Worm (Caenorhabditis elegans) whole organism, L2 larva: ENCODE measurements around the gene F29G6.1.

Experiments used
- R02D3.7 ChIP-seq: fragments of 150-350 bp; optimal IDR thresholded peaks from 2 replicates; lab custom pipeline; 2014; ENCODE audit warnings: missing biosample characterization, missing genetic modification characterization
- ceh-16 ChIP-seq: fragments of 150-350 bp; optimal IDR thresholded peaks from 2 replicates; lab custom pipeline; 2014; ENCODE audit warnings: missing biosample characterization, missing genetic modification characterization
- elt-3 ChIP-seq: sonication (generic microtip); optimal IDR thresholded peaks from 2 replicates; lab custom pipeline; 2017; ENCODE audit warnings: missing biosample characterization, missing genetic modification characterization
- fos-1 ChIP-seq: fragments of 150-350 bp; optimal IDR thresholded peaks from 2 replicates; lab custom pipeline; 2014; ENCODE audit warnings: missing biosample characterization, missing genetic modification characterization
- nhr-11 ChIP-seq: fragments of 150-350 bp; optimal IDR thresholded peaks from 2 replicates; lab custom pipeline; 2014; ENCODE audit warnings: missing biosample characterization, missing genetic modification characterization
- nhr-23 ChIP-seq: fragments of 150-350 bp; optimal IDR thresholded peaks from 2 replicates; lab custom pipeline; 2014; ENCODE audit warnings: missing biosample characterization, missing genetic modification reagents, missing genetic modification characterization
- nhr-237 ChIP-seq: fragments of 150-350 bp; optimal IDR thresholded peaks from 2 replicates; lab custom pipeline; 2014; ENCODE audit warnings: missing biosample characterization, missing genetic modification characterization
- peb-1 ChIP-seq: fragments of 150-350 bp; optimal IDR thresholded peaks from 2 replicates; lab custom pipeline; 2014; ENCODE audit warnings: missing biosample characterization, missing genetic modification characterization
- unc-62 ChIP-seq: fragments of 150-350 bp; optimal IDR thresholded peaks from 2 replicates; lab custom pipeline; 2014; ENCODE audit warnings: missing biosample characterization, missing genetic modification reagents, missing genetic modification characterization
- ztf-11 ChIP-seq: sonication (generic microtip); optimal IDR thresholded peaks from 2 replicates; lab custom pipeline; 2017; ENCODE audit warnings: missing biosample characterization, missing genetic modification characterization
- ztf-4 ChIP-seq: fragments of 150-350 bp; optimal IDR thresholded peaks from 2 replicates; lab custom pipeline; 2014; ENCODE audit warnings: missing biosample characterization, missing genetic modification characterization

- TF ChIP-seq ztf-11 (tag; lab: Kevin White, UChicago) (no peak), nhr-23 (tag; lab: Kevin White, UChicago) (no peak), nhr-11 (tag; lab: Kevin White, UChicago) (no peak), nhr-237 (tag; lab: Kevin White, UChicago) (no peak), fos-1 (tag; lab: Kevin White, UChicago) (no peak), ztf-4 (tag; lab: Kevin White, UChicago) (no peak), ceh-16 (no peak), elt-3 (tag; lab: Kevin White, UChicago) (no peak), peb-1 (tag; lab: Kevin White, UChicago) (no peak), R02D3.7 (tag; lab: Kevin White, UChicago) (no peak), unc-62 (GFP tag; lab: Kevin White, UChicago) (no peak)
Observed at ce11 chrX:11471409-11471808, 30.7 kb upstream of the F29G6.1 start.
